Fruit fly (Drosophila melanogaster) whole organism, embryonic: Measurements from ENCODE around the gene Hr4.

Experiments
- Atf-2 ChIP-seq: fragments of 200-800 bp; sonication (Bioruptor generic); optimal IDR thresholded peaks from 2 replicates; lab custom pipeline; 2016; ENCODE audit warnings: missing biosample characterization, missing genetic modification characterization
- Awh ChIP-seq: fragments of 200-800 bp; sonication (Bioruptor generic); IDR thresholded peaks from 2 replicates; pipeline ENCODE4, ENCODE4 v1.3.6; 2022; ENCODE audit warnings: missing biosample characterization, missing genetic modification characterization
- CG10274 ChIP-seq: fragments of 200-800 bp; sonication (Bioruptor generic); optimal IDR thresholded peaks from 3 replicates; lab custom pipeline; 2017; ENCODE audit warnings: missing biosample characterization, mild to moderate bottlenecking, missing genetic modification characterization
- CG10431 ChIP-seq: fragments of 200-800 bp; sonication (Bioruptor generic); optimal IDR thresholded peaks from 3 replicates; lab custom pipeline; 2018; ENCODE audit warnings: missing biosample characterization, mild to moderate bottlenecking, missing genetic modification characterization
- CG10959 ChIP-seq: fragments of 200-800 bp; sonication (Bioruptor generic); IDR thresholded peaks from 2 replicates; pipeline ENCODE4 v1.3.6; 2022; ENCODE audit warnings: missing biosample characterization, missing genetic modification characterization
- CG11696 ChIP-seq: fragments of 200-800 bp; sonication (Bioruptor generic); IDR thresholded peaks from 2 replicates; pipeline ENCODE4 v1.3.6; 2022; ENCODE audit warnings: missing biosample characterization, missing genetic modification characterization
- CG12942 ChIP-seq: fragments of 200-800 bp; sonication (Bioruptor generic); optimal IDR thresholded peaks from 3 replicates; lab custom pipeline; 2016; ENCODE audit warnings: missing biosample characterization, missing genetic modification characterization
- CG16815 ChIP-seq: fragments of 200-800 bp; sonication (Bioruptor generic); optimal IDR thresholded peaks from 3 replicates; lab custom pipeline; 2017; ENCODE audit warnings: missing biosample characterization, mild to moderate bottlenecking, missing genetic modification characterization
- CG17802 ChIP-seq: fragments of 200-800 bp; sonication (Bioruptor generic); optimal IDR thresholded peaks from 2 replicates; lab custom pipeline; 2018; ENCODE audit warnings: missing biosample characterization, mild to moderate bottlenecking, missing genetic modification characterization, moderate library complexity
- CG17912 ChIP-seq: fragments of 200-800 bp; sonication (Bioruptor generic); optimal IDR thresholded peaks from 2 replicates; lab custom pipeline; 2018; ENCODE audit warnings: missing biosample characterization, mild to moderate bottlenecking, missing genetic modification characterization
- CG2116 ChIP-seq: fragments of 200-800 bp; sonication (Bioruptor generic); optimal IDR thresholded peaks from 3 replicates; lab custom pipeline; 2018; ENCODE audit warnings: missing biosample characterization, mild to moderate bottlenecking, missing genetic modification characterization
- CG2889 ChIP-seq: fragments of 200-800 bp; sonication (Bioruptor generic); IDR thresholded peaks from 3 replicates; pipeline ENCODE4 v1.3.6; 2022; ENCODE audit warnings: missing biosample characterization, missing genetic modification characterization
- CG3163 ChIP-seq: fragments of 200-800 bp; sonication (Bioruptor generic); optimal IDR thresholded peaks from 3 replicates; lab custom pipeline; 2016; ENCODE audit warnings: missing biosample characterization, missing genetic modification characterization
- CG32767 ChIP-seq: fragments of 200-800 bp; sonication (Bioruptor generic); IDR thresholded peaks from 2 replicates; pipeline ENCODE4 v1.3.6; 2022; ENCODE audit warnings: missing biosample characterization, missing genetic modification characterization
- CG34376 ChIP-seq: fragments of 200-800 bp; sonication (Bioruptor generic); optimal IDR thresholded peaks from 2 replicates; lab custom pipeline; 2018; ENCODE audit warnings: missing biosample characterization, mild to moderate bottlenecking, missing genetic modification characterization
- CG5953 ChIP-seq: fragments of 200-800 bp; sonication (Bioruptor generic); IDR thresholded peaks from 2 replicates; pipeline ENCODE4 v1.3.6; 2022; ENCODE audit warnings: missing biosample characterization, missing genetic modification characterization
- CG6175 ChIP-seq: fragments of 200-800 bp; sonication (Bioruptor generic); IDR thresholded peaks from 3 replicates; pipeline ENCODE4 v1.3.6; 2022; ENCODE audit warnings: missing biosample characterization, missing genetic modification characterization
- CG6689 ChIP-seq: fragments of 200-800 bp; sonication (Bioruptor generic); IDR thresholded peaks from 2 replicates; pipeline ENCODE4 v1.3.6; 2022; ENCODE audit warnings: missing biosample characterization, missing genetic modification characterization
- CkIIα-i1 ChIP-seq: fragments of 200-800 bp; sonication (Bioruptor generic); IDR thresholded peaks from 2 replicates; pipeline ENCODE4 v1.3.6; 2022; ENCODE audit warnings: missing biosample characterization, missing genetic modification characterization
- Deaf1 ChIP-seq: fragments of 200-800 bp; optimal IDR thresholded peaks from 3 replicates; lab custom pipeline; 2019; ENCODE audit warnings: missing biosample characterization, mild to moderate bottlenecking, missing genetic modification characterization, moderate library complexity
- Doc2 ChIP-seq: fragments of 200-800 bp; sonication (Bioruptor generic); IDR thresholded peaks from 2 replicates; pipeline ENCODE4 v1.3.6; 2022; ENCODE audit warnings: missing biosample characterization, missing genetic modification characterization
- E2f2 ChIP-seq: fragments of 200-800 bp; sonication (Bioruptor generic); IDR thresholded peaks from 2 replicates; pipeline ENCODE4 v1.3.6; 2022; ENCODE audit warnings: missing biosample characterization, missing genetic modification characterization
- Ets65A ChIP-seq: fragments of 200-800 bp; sonication (Bioruptor generic); peaks from one replicate; lab custom pipeline; 2016; ENCODE audit warnings: missing biosample characterization, missing genetic modification characterization
- Hmx ChIP-seq: fragments of 200-800 bp; sonication (Bioruptor generic); optimal IDR thresholded peaks from 2 replicates; lab custom pipeline; 2016; ENCODE audit warnings: missing biosample characterization, missing genetic modification characterization
- MBD-R2 ChIP-seq: fragments of 200-800 bp; sonication (Bioruptor generic); IDR thresholded peaks from 2 replicates; pipeline ENCODE4 v1.3.6; 2022; ENCODE audit warnings: missing biosample characterization, missing genetic modification characterization
- Mes4 ChIP-seq: fragments of 200-800 bp; sonication (Bioruptor generic); optimal IDR thresholded peaks from 2 replicates; lab custom pipeline; 2016; ENCODE audit warnings: missing biosample characterization, missing genetic modification characterization
- NFAT ChIP-seq: fragments of 200-800 bp; sonication (Bioruptor generic); IDR thresholded peaks from 2 replicates; pipeline ENCODE4 v1.3.6; 2022; ENCODE audit warnings: missing biosample characterization, missing genetic modification characterization
- Nf-YC ChIP-seq: fragments of 200-800 bp; optimal IDR thresholded peaks from 3 replicates; lab custom pipeline; 2019; ENCODE audit warnings: missing biosample characterization, mild to moderate bottlenecking, missing genetic modification characterization, moderate library complexity
- Opbp ChIP-seq: fragments of 200-800 bp; sonication (Bioruptor generic); IDR thresholded peaks from 3 replicates; pipeline ENCODE4 v1.3.6; 2022; ENCODE audit warnings: missing biosample characterization, missing genetic modification characterization; ENCODE audit not compliant: partially characterized antibody
- Sin3A ChIP-seq: fragments of >200 bp; optimal IDR thresholded peaks from 2 replicates; lab custom pipeline; 2018
- Sry-δ ChIP-seq: fragments of 200-800 bp; sonication (Bioruptor generic); optimal IDR thresholded peaks from 2 replicates; lab custom pipeline; 2016; ENCODE audit warnings: missing biosample characterization, missing genetic modification characterization
- croc ChIP-seq: fragments of 200-800 bp; sonication (Bioruptor generic); conservative IDR thresholded peaks from 3 replicates; pipeline ENCODE4 v1.3.6; 2022; ENCODE audit warnings: missing biosample characterization, missing genetic modification characterization
- crol ChIP-seq: fragments of 200-800 bp; sonication (Bioruptor generic); IDR thresholded peaks from 2 replicates; pipeline ENCODE4 v1.3.6; 2022; ENCODE audit warnings: missing biosample characterization, missing genetic modification characterization
- crp ChIP-seq, 2 experiments: fragments of 200-800 bp; sonication (Bioruptor generic); optimal IDR thresholded peaks; 2 replicates in 1 of 2; 3 replicates in 1 of 2; lab custom pipeline; 2017; ENCODE audit warnings: missing biosample characterization in 2 of 2, missing genetic modification characterization in 2 of 2, mild to moderate bottlenecking in 1 of 2, moderate library complexity in 1 of 2
- dmrt99B ChIP-seq: fragments of 200-800 bp; sonication (Bioruptor generic); optimal IDR thresholded peaks from 2 replicates; lab custom pipeline; 2018; ENCODE audit warnings: missing biosample characterization, mild to moderate bottlenecking, missing genetic modification characterization, moderate library complexity
- gro ChIP-seq: fragments of 200-800 bp; sonication (Bioruptor generic); optimal IDR thresholded peaks from 2 replicates; lab custom pipeline; 2016; ENCODE audit warnings: missing biosample characterization, missing genetic modification characterization
- h ChIP-seq: fragments of >200 bp; optimal IDR thresholded peaks from 2 replicates; lab custom pipeline; 2017
- ham ChIP-seq: fragments of 200-800 bp; sonication (Bioruptor generic); IDR thresholded peaks from 2 replicates; pipeline ENCODE4 v1.3.6; 2022; ENCODE audit warnings: missing biosample characterization, missing genetic modification characterization
- insv ChIP-seq, 2 experiments: fragments of 200-800 bp; sonication (Bioruptor generic); optimal IDR thresholded peaks; 3 replicates each; lab custom pipeline; 2016 to 2018; ENCODE audit warnings: missing biosample characterization in 2 of 2, missing genetic modification characterization in 2 of 2
- inv ChIP-seq: fragments of 200-800 bp; sonication (Bioruptor generic); IDR thresholded peaks from 2 replicates; pipeline ENCODE4 v1.3.6; 2022; ENCODE audit warnings: missing biosample characterization, missing genetic modification characterization; ENCODE audit not compliant: partially characterized antibody
- lab ChIP-seq: fragments of 200-800 bp; sonication (Bioruptor generic); optimal IDR thresholded peaks from 3 replicates; lab custom pipeline; 2017; ENCODE audit warnings: missing biosample characterization, missing genetic modification characterization, mild to moderate bottlenecking, moderate library complexity, missing genetic modification reagents
- lov ChIP-seq, 2 experiments: fragments of 200-800 bp in 1 of 2; fragments of >200 bp in 1 of 2; sonication (Bioruptor generic) in 1 of 2; IDR thresholded peaks in 1 of 2; optimal IDR thresholded peaks in 1 of 2; 2 replicates in 1 of 2; 3 replicates in 1 of 2; pipeline versions ENCODE4 v1.3.6 to Lab custom; 2017 to 2022; ENCODE audit warnings: missing biosample characterization in 1 of 2, missing genetic modification characterization in 1 of 2
- luna ChIP-seq: fragments of 200-800 bp; sonication (Bioruptor generic); optimal IDR thresholded peaks from 2 replicates; lab custom pipeline; 2016; ENCODE audit warnings: missing biosample characterization, missing genetic modification characterization
- mld ChIP-seq: fragments of 200-800 bp; sonication (Bioruptor generic); IDR thresholded peaks from 3 replicates; pipeline ENCODE4 v1.3.6; 2022; ENCODE audit warnings: missing biosample characterization, missing genetic modification characterization; ENCODE audit not compliant: partially characterized antibody
- nau ChIP-seq: fragments of 200-800 bp; sonication (Bioruptor generic); optimal IDR thresholded peaks from 3 replicates; lab custom pipeline; 2017; ENCODE audit warnings: missing biosample characterization, mild to moderate bottlenecking, missing genetic modification characterization, missing genetic modification reagents
- org-1 ChIP-seq: fragments of 200-800 bp; sonication (Bioruptor generic); optimal IDR thresholded peaks from 2 replicates; lab custom pipeline; 2017; ENCODE audit warnings: missing biosample characterization, missing genetic modification characterization
- pzg ChIP-seq: fragments of 200-800 bp; sonication (Bioruptor generic); optimal IDR thresholded peaks from 3 replicates; lab custom pipeline; 2018; ENCODE audit warnings: missing biosample characterization, mild to moderate bottlenecking, missing genetic modification characterization, moderate library complexity
- sens-2 ChIP-seq: fragments of 200-800 bp; sonication (Bioruptor generic); IDR thresholded peaks from 2 replicates; pipeline ENCODE4 v1.3.6; 2022; ENCODE audit warnings: missing biosample characterization, missing genetic modification characterization
- stc ChIP-seq: fragments of 200-800 bp; sonication (Bioruptor generic); IDR thresholded peaks from 2 replicates; pipeline ENCODE4 v1.3.6; 2022; ENCODE audit warnings: missing biosample characterization, missing genetic modification characterization
- trh ChIP-seq: fragments of 200-800 bp; sonication (Bioruptor generic); optimal IDR thresholded peaks from 2 replicates; lab custom pipeline; 2016; ENCODE audit warnings: missing biosample characterization, missing genetic modification characterization

The Hr4 gene

dm6 chrX:1944245-1945114 is 2.7 kb downstream of the Hr4 start (continued):
- peak; percentile 52 for TF ChIP-seq CG6689 (GFP tag; lab: Robert Waterston, UW)
- TF ChIP-seq CG5953 (GFP tag; lab: Robert Waterston, UW): 0 out of 2 replicates have a peak, but pooled peaks have one; percentile 38
- TF ChIP-seq CkIIα-i1 (GFP tag; lab: Robert Waterston, UW): no peak
- TF ChIP-seq CG6175: no peak
- no peak for TF ChIP-seq CG17802
- TF ChIP-seq crol: no peak
- TF ChIP-seq inv (GFP tag; lab: Robert Waterston, UW): no peak
- TF ChIP-seq pzg (GFP tag; lab: Kevin White, UChicago): no peak
- TF ChIP-seq Opbp (GFP tag; lab: Robert Waterston, UW): no peak
- peak; percentile 39 for TF ChIP-seq org-1 (GFP tag; lab: Kevin White, UChicago)
- TF ChIP-seq lab (GFP tag; lab: Kevin White, UChicago): peak; percentile 61
- TF ChIP-seq Sry-δ: no peak
- no peak for TF ChIP-seq crp (GFP tag; optimal IDR thresholded peaks at IDR 0.05; lab: Kevin White, UChicago)
- no peak for TF ChIP-seq h
- no peak for TF ChIP-seq CG11696 (GFP tag; lab: Robert Waterston, UW)
- peak; percentile 93 for TF ChIP-seq Ets65A (GFP tag; lab: Kevin White, UChicago)
- TF ChIP-seq nau (GFP tag; lab: Kevin White, UChicago): no peak
- no peak for TF ChIP-seq Nf-YC (tag; lab: Kevin White, UChicago)
- TF ChIP-seq CG3163 (GFP tag; lab: Kevin White, UChicago): no peak
- TF ChIP-seq Awh (GFP tag; lab: Robert Waterston, UW): peak; percentile 57; the same call in 1 of the 2 replicates
- TF ChIP-seq insv (GFP tag; optimal IDR thresholded peaks at IDR 0.05; lab: Kevin White, UChicago): no peak
- no peak for TF ChIP-seq sens-2 (GFP tag; lab: Robert Waterston, UW)
- peak; percentile 8 for TF ChIP-seq Mes4
- TF ChIP-seq lov (optimal IDR thresholded peaks at IDR 0.05; lab: Kevin White, UChicago): no peak
- no peak for TF ChIP-seq lov (GFP tag; IDR thresholded peaks at IDR 0.05; lab: Robert Waterston, UW)
- peak; percentile 63 for TF ChIP-seq CG2889 (GFP tag; lab: Robert Waterston, UW)
- no peak for TF ChIP-seq Deaf1 (tag; lab: Kevin White, UChicago)
- no peak for TF ChIP-seq trh (GFP tag; lab: Kevin White, UChicago)
- no peak for TF ChIP-seq CG34376 (GFP tag; lab: Kevin White, UChicago)
- no peak for TF ChIP-seq NFAT (GFP tag; lab: Robert Waterston, UW)
- TF ChIP-seq gro (GFP tag; lab: Kevin White, UChicago): no peak
- TF ChIP-seq CG10274 (GFP tag; lab: Kevin White, UChicago): no peak
- no peak for TF ChIP-seq CG10959 (GFP tag; lab: Robert Waterston, UW)
- TF ChIP-seq dmrt99B (tag; lab: Kevin White, UChicago): peak; percentile 60
- no peak for TF ChIP-seq ham
- TF ChIP-seq luna: no peak
- peak; percentile 2 for TF ChIP-seq CG16815 (GFP tag; lab: Kevin White, UChicago)
- peak; percentile 31 for TF ChIP-seq CG12942
- no peak for TF ChIP-seq Sin3A (lab: Kevin White, UChicago)
- TF ChIP-seq stc (GFP tag; lab: Robert Waterston, UW): no peak
- no peak for TF ChIP-seq CG17912 (GFP tag; lab: Kevin White, UChicago)
- TF ChIP-seq CG10431 (GFP tag; lab: Kevin White, UChicago): peak; percentile 93
- TF ChIP-seq Hmx (GFP tag; lab: Kevin White, UChicago): no peak
- no peak for TF ChIP-seq mld (GFP tag; lab: Robert Waterston, UW)
- no peak for TF ChIP-seq E2f2 (GFP tag; lab: Robert Waterston, UW)
- no peak for TF ChIP-seq CG2116 (GFP tag; lab: Kevin White, UChicago)
- TF ChIP-seq croc (GFP tag; lab: Robert Waterston, UW): peak; percentile 50; the same call in 2 of the 3 replicates
- no peak; the same call in 1 of the 2 replicates for TF ChIP-seq MBD-R2 (GFP tag; lab: Robert Waterston, UW)
- 0 out of 2 replicates have a peak, but pooled peaks have one; percentile 8 for TF ChIP-seq CG32767
- no peak for TF ChIP-seq Atf-2 (GFP tag; lab: Kevin White, UChicago)
- TF ChIP-seq Doc2 (GFP tag; lab: Robert Waterston, UW): no peak
